Worm (Caenorhabditis elegans) whole organism, young adult: ENCODE measurements around the gene dpf-7.

Experiments used
- hlh-26 ChIP-seq: fragments of 200-800 bp; sonication (Bioruptor generic); conservative IDR thresholded peaks from 2 replicates; pipeline ENCODE4 v1.3.6; 2022; ENCODE audit warnings: missing genetic modification reagents, missing genetic modification characterization, missing compliant biosample characterization
- nfya-1 ChIP-seq: sonication (generic microtip); optimal IDR thresholded peaks from 2 replicates; lab custom pipeline; 2017; ENCODE audit warnings: antibody characterized with exemption, missing compliant biosample characterization, missing genetic modification characterization, borderline replicate concordance; ENCODE audit not compliant: insufficient read depth

ce11 chrIV:4809397-4809796 is 7.0 kb upstream of the dpf-7 start, which contains the start of gene ubxn-6:
- TF ChIP-seq hlh-26 (GFP tag; lab: Robert Waterston, UW) (no peak), nfya-1 (no peak)
